Worm (Caenorhabditis elegans) whole organism, L1 larva: ENCODE data around the gene sru-39.

Experiments
- egl-13 ChIP-seq: sonication (generic microtip); optimal IDR thresholded peaks from 2 replicates; lab custom pipeline; 2016; ENCODE audit warnings: missing genotype, missing genetic modification reagents, missing genetic modification characterization, missing compliant biosample characterization
- isw-1 ChIP-seq: fragments of 200-800 bp; sonication (Bioruptor generic); IDR thresholded peaks from 2 replicates; pipeline ENCODE4 v1.3.6; 2022; ENCODE audit warnings: missing genetic modification characterization, missing compliant biosample characterization
- lsy-2 ChIP-seq, 2 experiments: fragments of 150-350 bp; optimal IDR thresholded peaks; 2 replicates each; lab custom pipeline; 2014; ENCODE audit warnings: missing biosample characterization in 2 of 2, missing genetic modification characterization in 2 of 2
- nhr-11 ChIP-seq: fragments of 150-350 bp; optimal IDR thresholded peaks from 2 replicates; lab custom pipeline; 2014; ENCODE audit warnings: missing biosample characterization, missing genetic modification characterization
- skn-1 ChIP-seq: fragments of 150-350 bp; optimal IDR thresholded peaks from 2 replicates; lab custom pipeline; 2014; ENCODE audit warnings: missing biosample characterization, missing genetic modification characterization
- snpc-4 ChIP-seq: fragments of 150-350 bp; optimal IDR thresholded peaks from 2 replicates; lab custom pipeline; 2014; ENCODE audit warnings: missing biosample characterization, missing genetic modification characterization
- ztf-11 ChIP-seq, 2 experiments: sonication (generic microtip); optimal IDR thresholded peaks; 2 replicates each; lab custom pipeline; 2016 to 2017; ENCODE audit warnings: missing genetic modification characterization in 2 of 2, missing biosample characterization in 1 of 2, missing compliant biosample characterization in 1 of 2

DNA sequence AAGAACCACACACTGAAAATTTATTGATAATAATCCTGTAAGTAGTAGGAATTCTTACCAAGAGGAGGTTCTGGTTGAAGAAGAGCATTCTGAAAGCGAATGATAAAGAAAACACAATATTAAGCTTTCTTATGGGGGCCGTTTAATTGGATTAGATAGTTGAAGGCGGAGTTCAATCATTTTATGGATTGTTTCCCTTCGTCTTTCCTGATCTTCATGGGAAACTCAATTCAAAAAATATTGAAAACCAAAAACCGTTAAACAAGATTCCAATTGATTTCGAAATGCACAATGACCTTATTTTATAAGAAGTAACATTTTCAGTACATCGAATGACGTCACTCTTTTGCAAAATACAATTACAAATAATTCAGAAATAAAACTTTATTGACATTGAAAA is 4.2 kb upstream of the sru-39 start, which contains the start of gene F46B6.13:
- TF ChIP-seq snpc-4 (tag; lab: Kevin White, UChicago) (no peak), skn-1 (no peak), isw-1 (GFP tag; lab: Robert Waterston, UW) (no peak), egl-13 (tag; lab: Kevin White, UChicago) (no peak), nhr-11 (tag; lab: Kevin White, UChicago) (no peak), ztf-11 (tag; optimal IDR thresholded peaks at IDR 0.05; lab: Kevin White, UChicago) (no peak), lsy-2 (tag; optimal IDR thresholded peaks at IDR 0.05; lab: Kevin White, UChicago) (no peak)
